Worm (Caenorhabditis elegans): Measurements from ENCODE around the gene exc-15.

The exc-15 gene

DNA sequence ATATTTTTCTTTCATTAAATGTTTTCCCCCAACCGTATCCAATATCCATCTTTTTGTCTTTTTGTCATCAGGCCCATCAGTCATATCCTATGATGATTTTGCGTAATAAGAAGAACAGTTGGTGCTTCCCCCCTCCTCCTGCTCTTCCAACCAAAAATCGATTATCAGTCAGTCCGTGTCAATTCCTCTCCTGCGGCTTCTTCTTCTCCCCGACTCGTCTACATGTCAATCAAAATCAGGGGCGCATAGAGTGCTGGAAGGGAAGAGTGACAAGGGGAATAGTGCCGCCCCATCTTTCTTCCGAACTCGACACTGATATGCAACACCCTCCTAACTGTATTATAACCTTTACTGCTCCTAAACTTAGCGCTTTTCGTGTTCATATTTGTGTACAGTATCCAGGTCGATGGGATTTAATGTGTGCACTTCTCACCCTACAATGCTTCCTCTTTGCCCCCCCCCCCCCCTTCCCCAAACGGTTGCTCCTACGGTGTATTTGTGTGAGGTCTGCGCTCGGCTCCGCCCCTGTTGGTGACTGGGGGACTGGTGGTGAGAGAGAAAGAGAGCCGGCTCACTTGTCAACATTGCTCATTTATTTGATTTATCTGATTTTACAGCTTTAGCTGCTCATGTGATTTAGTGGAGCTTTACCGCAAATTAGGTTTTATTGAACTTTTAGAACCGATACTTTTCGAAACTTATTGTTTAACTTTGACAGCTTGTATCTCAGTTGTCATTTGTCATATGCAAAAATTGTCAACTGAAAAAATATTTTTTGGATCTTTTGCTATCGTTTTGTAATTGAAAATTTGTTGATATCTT, 8.2 kb downstream of the exc-15 start:
- TF ChIP-seq dao-5 (tag; optimal IDR thresholded peaks at IDR 0.05) (no peak), him-1 (tag; optimal IDR thresholded peaks at IDR 0.05) (no peak), W03F9.2 (tag; optimal IDR thresholded peaks at IDR 0.05) (no peak)

DNA sequence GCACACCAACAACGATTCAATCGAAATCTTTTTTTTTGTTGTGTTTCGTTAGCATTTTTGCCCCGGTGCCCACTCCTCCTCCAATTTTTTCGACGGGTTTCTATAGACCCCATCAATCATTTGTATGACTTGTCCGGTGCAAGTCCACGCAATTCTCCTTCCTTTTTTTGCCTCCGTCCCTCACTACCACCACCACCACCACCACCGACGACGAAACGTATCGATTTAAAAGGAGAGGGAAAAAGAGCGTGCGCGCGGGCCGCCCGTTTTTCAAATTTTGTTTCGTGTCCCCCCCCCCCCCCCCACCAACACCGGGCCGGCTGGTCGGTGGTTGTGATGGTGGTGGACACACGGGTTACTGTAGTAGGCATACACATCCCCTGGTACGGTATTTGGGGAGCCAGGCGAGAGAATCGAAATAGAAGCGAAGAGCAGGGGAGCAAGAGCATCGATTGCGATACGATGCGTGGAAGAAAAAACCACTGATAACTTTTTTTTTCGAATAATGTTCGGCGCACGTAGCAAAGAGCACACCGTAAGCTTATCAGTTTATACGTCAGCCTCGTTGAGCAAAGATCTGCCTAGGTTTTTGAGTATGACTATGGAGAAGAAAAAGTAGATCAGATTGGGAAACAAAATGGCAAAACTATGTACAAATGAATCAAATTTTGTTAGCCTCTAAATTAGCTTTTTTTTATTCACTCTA, 12.0 kb downstream of the exc-15 start:
- TF ChIP-seq W03F9.2 (tag; optimal IDR thresholded peaks at IDR 0.05), result no peak
- TF ChIP-seq him-1 (tag; optimal IDR thresholded peaks at IDR 0.05), result no peak
- TF ChIP-seq dao-5 (tag; optimal IDR thresholded peaks at IDR 0.05), result no peak

DNA sequence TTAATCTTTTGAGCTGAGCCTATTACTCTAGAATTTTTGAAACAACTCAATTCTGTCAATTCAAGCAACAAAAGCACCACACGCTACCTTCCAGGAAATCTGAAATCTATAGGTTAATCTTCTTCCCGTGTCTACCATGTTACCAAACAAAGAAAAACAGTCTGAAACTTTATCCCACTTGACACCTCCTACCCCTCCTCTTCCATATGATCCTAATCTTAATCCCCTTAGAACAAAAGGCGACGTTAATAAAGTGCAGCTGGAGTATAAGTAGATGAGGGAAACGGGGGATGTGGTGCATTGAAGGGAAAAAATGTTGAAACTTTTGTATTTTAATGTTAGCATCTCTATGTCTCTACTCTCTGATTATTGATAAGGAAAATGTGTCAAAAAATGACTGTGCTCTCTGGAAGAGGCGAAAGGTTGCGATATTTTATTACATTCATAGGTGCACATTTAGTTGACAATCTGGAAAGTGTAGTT, 12.9 kb downstream of the exc-15 start:
- TF ChIP-seq dao-5 (tag; optimal IDR thresholded peaks at IDR 0.05), result no peak
- TF ChIP-seq W03F9.2 (tag; optimal IDR thresholded peaks at IDR 0.05), result no peak
- TF ChIP-seq him-1 (tag; optimal IDR thresholded peaks at IDR 0.05), result no peak

ce11 chrV:4497161-4497560, 13.9 kb downstream of the exc-15 start, which contains the start of gene unc-62:
Gene unc-62 (plus strand): TSS chrV:4497461.
- TF ChIP-seq dao-5 (tag; optimal IDR thresholded peaks at IDR 0.05), result no peak
- TF ChIP-seq W03F9.2 (tag; optimal IDR thresholded peaks at IDR 0.05), result no peak
- no peak for TF ChIP-seq him-1 (tag; optimal IDR thresholded peaks at IDR 0.05)

- peak; percentile 29 for TF ChIP-seq him-1 (tag; optimal IDR thresholded peaks at IDR 0.05)
- no peak for TF ChIP-seq dao-5 (tag; optimal IDR thresholded peaks at IDR 0.05)
Measured at ce11 chrV:4499156-4499808, 16.0 kb downstream of the exc-15 start.

DNA sequence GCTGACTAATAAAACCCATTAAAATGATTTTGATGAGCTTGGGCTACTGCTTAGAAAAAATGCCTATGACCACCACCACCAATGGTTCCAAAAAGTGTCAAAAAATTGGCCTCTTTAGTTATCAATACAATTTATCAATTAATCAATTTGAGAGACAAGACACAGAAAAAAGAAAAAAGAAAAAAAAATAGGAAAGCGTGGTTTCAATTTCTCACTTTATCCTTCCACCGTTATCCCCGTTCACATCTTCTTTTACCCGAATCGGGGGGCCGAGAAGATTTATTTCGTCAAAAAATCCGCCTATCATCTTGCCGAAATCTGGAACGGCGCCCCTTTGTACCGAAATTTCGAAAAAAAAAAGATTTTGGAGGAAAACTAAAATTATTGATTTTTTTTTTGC, 17.4 kb downstream of the exc-15 start:
- TF ChIP-seq him-1 (tag; optimal IDR thresholded peaks at IDR 0.05) (no peak), dao-5 (tag; optimal IDR thresholded peaks at IDR 0.05) (no peak), W03F9.2 (tag; optimal IDR thresholded peaks at IDR 0.05) (no peak)

DNA sequence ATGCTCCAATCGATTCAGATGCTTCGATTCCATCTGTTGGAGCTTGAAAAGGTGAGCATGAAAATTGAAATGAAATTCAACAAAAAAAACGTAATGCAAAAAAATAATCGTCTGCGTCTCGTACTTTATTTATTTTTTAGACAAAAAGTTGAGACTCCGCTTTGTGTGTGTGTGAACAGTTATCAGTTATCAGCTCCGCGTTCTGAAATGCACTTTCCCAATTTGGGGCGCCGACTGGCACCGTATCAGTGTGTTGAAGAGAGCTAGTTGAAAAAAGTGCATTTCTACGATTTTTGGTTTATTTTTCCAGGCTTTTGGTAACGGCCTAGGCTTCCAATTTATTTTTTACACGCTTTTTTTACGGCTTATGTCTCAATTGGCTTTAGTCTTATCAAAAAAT, 18.7 kb downstream of the exc-15 start:
- TF ChIP-seq W03F9.2 (tag; optimal IDR thresholded peaks at IDR 0.05) (no peak), him-1 (tag; optimal IDR thresholded peaks at IDR 0.05) (no peak), dao-5 (tag; optimal IDR thresholded peaks at IDR 0.05) (no peak)

- no peak for TF ChIP-seq W03F9.2 (tag; optimal IDR thresholded peaks at IDR 0.05)
- no peak for TF ChIP-seq dao-5 (tag; optimal IDR thresholded peaks at IDR 0.05)
- no peak for TF ChIP-seq him-1 (tag; optimal IDR thresholded peaks at IDR 0.05)
Measured at ce11 chrV:4502624-4503023, 19.4 kb downstream of the exc-15 start.

- TF ChIP-seq dao-5 (tag; optimal IDR thresholded peaks at IDR 0.05) (no peak), him-1 (tag; optimal IDR thresholded peaks at IDR 0.05) (no peak), W03F9.2 (tag; optimal IDR thresholded peaks at IDR 0.05) (no peak)
Measured at ce11 chrV:4503868-4504365, 20.7 kb downstream of the exc-15 start.

ce11 chrV:4504445-4504844, 21.2 kb downstream of the exc-15 start:
- no peak for TF ChIP-seq him-1 (tag; optimal IDR thresholded peaks at IDR 0.05)
- TF ChIP-seq dao-5 (tag; optimal IDR thresholded peaks at IDR 0.05), result no peak
- TF ChIP-seq W03F9.2 (tag; optimal IDR thresholded peaks at IDR 0.05), result no peak

DNA sequence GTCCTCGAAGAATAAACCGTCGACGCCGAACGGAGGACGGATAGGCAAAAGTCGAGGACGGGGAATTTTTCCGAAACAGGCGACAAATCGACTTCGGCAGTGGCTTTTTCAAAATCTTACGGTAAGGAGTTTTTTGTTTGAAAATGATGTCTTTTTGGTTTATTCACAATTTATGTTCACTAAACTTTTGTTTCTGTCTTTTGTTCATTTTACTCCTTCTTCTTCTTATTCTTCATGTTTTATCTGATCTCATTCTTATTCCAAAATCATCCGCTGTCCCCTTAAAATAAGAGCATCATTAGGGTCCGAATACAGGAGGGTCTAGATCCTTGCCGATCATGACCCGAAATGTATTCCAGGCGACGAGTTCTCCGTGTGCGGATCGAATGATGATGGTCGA, 21.7 kb downstream of the exc-15 start:
- TF ChIP-seq W03F9.2 (tag; optimal IDR thresholded peaks at IDR 0.05) (no peak), dao-5 (tag; optimal IDR thresholded peaks at IDR 0.05) (no peak), him-1 (tag; optimal IDR thresholded peaks at IDR 0.05) (no peak)

DNA sequence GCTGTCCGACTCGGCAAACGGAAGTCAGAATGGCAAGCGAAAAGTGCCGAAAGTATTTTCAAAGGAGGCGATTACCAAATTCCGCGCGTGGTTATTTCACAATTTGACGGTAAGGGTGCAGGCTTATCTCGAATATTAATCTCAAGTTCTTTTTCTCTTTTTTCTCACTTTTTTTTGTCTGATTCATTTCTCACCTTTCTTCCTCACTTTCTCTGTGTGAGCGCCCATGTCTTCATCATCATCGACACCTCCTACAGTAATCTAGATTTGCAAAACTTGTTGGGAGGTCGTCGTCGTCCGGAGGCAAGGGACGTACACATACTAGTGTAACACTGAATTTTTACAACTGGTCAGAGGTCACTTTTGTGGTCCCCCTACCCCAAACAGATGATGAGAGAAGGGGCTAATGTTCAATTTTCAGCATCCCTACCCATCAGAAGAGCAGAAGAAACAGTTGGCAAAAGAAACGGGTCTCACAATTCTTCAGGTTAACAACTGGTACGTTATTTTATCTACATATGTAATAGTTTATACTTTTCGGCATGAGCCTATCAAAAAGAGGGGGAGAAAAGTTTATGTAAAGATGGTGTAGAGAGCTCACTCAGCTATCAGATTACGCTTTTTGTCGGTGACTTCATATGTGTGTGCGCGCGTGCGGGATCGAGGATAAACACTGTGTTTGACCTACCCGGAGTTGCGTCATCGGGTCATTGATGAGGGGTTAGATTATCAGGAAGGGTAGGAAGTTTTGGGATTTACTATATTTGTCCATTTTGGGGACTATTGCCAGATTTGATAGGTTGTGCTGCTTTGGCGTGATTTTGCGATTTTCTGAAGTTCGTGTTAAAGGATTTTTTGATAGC, 22.4 kb downstream of the exc-15 start:
- TF ChIP-seq him-1 (tag; optimal IDR thresholded peaks at IDR 0.05) (no peak), W03F9.2 (tag; optimal IDR thresholded peaks at IDR 0.05) (no peak)

- TF ChIP-seq W03F9.2 (tag; optimal IDR thresholded peaks at IDR 0.05), result no peak
- TF ChIP-seq him-1 (tag; optimal IDR thresholded peaks at IDR 0.05), result no peak
- TF ChIP-seq dao-5 (tag; optimal IDR thresholded peaks at IDR 0.05), result no peak
Measured at ce11 chrV:4506681-4507080, 23.4 kb downstream of the exc-15 start.

Measured in whole organism, L4/young adult.